Fruit fly (Drosophila melanogaster) whole organism, embryonic: ENCODE results near the gene Tsp5D.
A peak's percentile ranks its signal among the peaks of the same experiment; 100 is the strongest.

Source experiments
- CG10267 ChIP-seq: fragments of 200-800 bp; sonication (Bioruptor generic); optimal IDR thresholded peaks from 2 replicates; lab custom pipeline; 2018; ENCODE audit warnings: missing biosample characterization, mild to moderate bottlenecking, missing genetic modification characterization, moderate library complexity
- CG11456 ChIP-seq: fragments of 200-800 bp; sonication (Bioruptor generic); IDR thresholded peaks from 3 replicates; pipeline ENCODE4 v1.3.6; 2022; ENCODE audit warnings: missing biosample characterization, missing genetic modification characterization
- CG12744 ChIP-seq: fragments of 200-800 bp; sonication (Bioruptor generic); optimal IDR thresholded peaks from 2 replicates; lab custom pipeline; 2016; ENCODE audit warnings: missing biosample characterization, missing genetic modification characterization
- CG15601 ChIP-seq: fragments of 200-800 bp; sonication (Bioruptor generic); optimal IDR thresholded peaks from 3 replicates; lab custom pipeline; 2019; ENCODE audit warnings: missing biosample characterization, mild to moderate bottlenecking, missing genetic modification characterization, moderate library complexity
- CG17612 ChIP-seq: fragments of 200-800 bp; sonication (Bioruptor generic); IDR thresholded peaks from 2 replicates; pipeline ENCODE4 v1.3.6; 2022; ENCODE audit warnings: missing biosample characterization, missing genetic modification characterization
- CG18599 ChIP-seq: fragments of 200-800 bp; sonication (Bioruptor generic); optimal IDR thresholded peaks from 3 replicates; lab custom pipeline; 2017; ENCODE audit warnings: missing biosample characterization, missing genetic modification characterization, mild to moderate bottlenecking, moderate library complexity, missing genetic modification reagents
- CG31224 ChIP-seq: fragments of 200-800 bp; sonication (Bioruptor generic); IDR thresholded peaks from 2 replicates; pipeline ENCODE4 v1.3.6; 2022; ENCODE audit warnings: missing biosample characterization, missing genetic modification characterization
- CG3407 ChIP-seq: fragments of 200-800 bp; sonication (Bioruptor generic); optimal IDR thresholded peaks from 2 replicates; lab custom pipeline; 2018; ENCODE audit warnings: missing biosample characterization, mild to moderate bottlenecking, missing genetic modification characterization
- CG42726 ChIP-seq: fragments of 200-800 bp; sonication (Bioruptor generic); IDR thresholded peaks from 2 replicates; pipeline ENCODE4 v1.3.6; 2022; ENCODE audit warnings: missing biosample characterization, missing genetic modification characterization; ENCODE audit not compliant: partially characterized antibody
- CG4854 ChIP-seq: fragments of 200-800 bp; sonication (Bioruptor generic); optimal IDR thresholded peaks from 2 replicates; lab custom pipeline; 2016; ENCODE audit warnings: missing biosample characterization, missing genetic modification characterization, inconsistent platforms
- CG6854 ChIP-seq: fragments of 200-800 bp; sonication (Bioruptor generic); optimal IDR thresholded peaks from 3 replicates; lab custom pipeline; 2017; ENCODE audit warnings: missing biosample characterization, mild to moderate bottlenecking, missing genetic modification characterization
- CG8478 ChIP-seq: fragments of >200 bp; optimal IDR thresholded peaks from 2 replicates; lab custom pipeline; 2018
- Dref ChIP-seq: fragments of 200-800 bp; sonication (Bioruptor generic); IDR thresholded peaks from 2 replicates; pipeline ENCODE4 v1.3.6; 2022; ENCODE audit warnings: missing biosample characterization, missing genetic modification characterization
- ERR ChIP-seq: fragments of 200-800 bp; sonication (Bioruptor generic); optimal IDR thresholded peaks from 2 replicates; lab custom pipeline; 2016; ENCODE audit warnings: missing biosample characterization, missing genetic modification characterization
- Fer1 ChIP-seq: fragments of 200-800 bp; sonication (Bioruptor generic); optimal IDR thresholded peaks from 2 replicates; lab custom pipeline; 2017; ENCODE audit warnings: missing biosample characterization, mild to moderate bottlenecking, missing genetic modification characterization
- Gug ChIP-seq: fragments of 200-800 bp; sonication (Bioruptor generic); IDR thresholded peaks from 4 replicates; pipeline ENCODE4 v1.3.6; 2022; ENCODE audit warnings: missing biosample characterization, missing genetic modification characterization
- Med ChIP-seq: fragments of 200-800 bp; sonication (Bioruptor generic); peaks from one replicate; lab custom pipeline; 2016; ENCODE audit warnings: missing biosample characterization, missing genetic modification characterization, mild to moderate bottlenecking, inconsistent platforms, moderate library complexity
- Neu2 ChIP-seq: fragments of 200-800 bp; sonication (Bioruptor generic); optimal IDR thresholded peaks from 3 replicates; lab custom pipeline; 2016; ENCODE audit warnings: missing biosample characterization, missing genetic modification characterization, borderline replicate concordance
- Rfx ChIP-seq: fragments of 200-800 bp; sonication (Bioruptor generic); IDR thresholded peaks from 2 replicates; pipeline ENCODE4 v1.3.6; 2022; ENCODE audit warnings: missing biosample characterization, missing genetic modification characterization
- Side ChIP-seq: fragments of 200-800 bp; sonication (Bioruptor generic); optimal IDR thresholded peaks from 2 replicates; lab custom pipeline; 2016; ENCODE audit warnings: missing biosample characterization, missing genetic modification characterization
- Stat92E ChIP-seq, 3 experiments: fragments of >200 bp in 2 of 3; fragments of 200-800 bp in 1 of 3; sonication (Bioruptor generic) in 1 of 3; optimal IDR thresholded peaks; 2 replicates each; lab custom pipeline; 2017 to 2019; ENCODE audit warnings: missing biosample characterization in 3 of 3, missing genetic modification characterization in 3 of 3, mild to moderate bottlenecking in 1 of 3, moderate library complexity in 1 of 3
- YL-1 ChIP-seq: fragments of 200-800 bp; sonication (Bioruptor generic); optimal IDR thresholded peaks from 3 replicates; lab custom pipeline; 2017; ENCODE audit warnings: missing biosample characterization, mild to moderate bottlenecking, missing genetic modification characterization
- ara ChIP-seq: fragments of 200-800 bp; sonication (Bioruptor generic); IDR thresholded peaks from 2 replicates; pipeline ENCODE4 v1.3.6; 2022; ENCODE audit warnings: missing biosample characterization, missing genetic modification characterization
- bab2 ChIP-seq: fragments of 200-800 bp; sonication (Bioruptor generic); optimal IDR thresholded peaks from 2 replicates; lab custom pipeline; 2016; ENCODE audit warnings: missing biosample characterization, missing genetic modification characterization
- bigmax ChIP-seq: fragments of 200-800 bp; sonication (Bioruptor generic); optimal IDR thresholded peaks from 2 replicates; lab custom pipeline; 2018; ENCODE audit warnings: missing biosample characterization, mild to moderate bottlenecking, missing genetic modification characterization
- br ChIP-seq: fragments of >200 bp; optimal IDR thresholded peaks from 2 replicates; lab custom pipeline; 2017
- cad ChIP-seq: fragments of >200 bp; optimal IDR thresholded peaks from 2 replicates; lab custom pipeline; 2017; ENCODE audit warnings: missing biosample characterization, missing genetic modification characterization
- corto ChIP-seq: fragments of 200-800 bp; sonication (Bioruptor generic); optimal IDR thresholded peaks from 2 replicates; lab custom pipeline; 2016; ENCODE audit warnings: missing biosample characterization, mild to moderate bottlenecking, missing genetic modification characterization, moderate library complexity
- croc ChIP-seq: fragments of 200-800 bp; sonication (Bioruptor generic); conservative IDR thresholded peaks from 3 replicates; pipeline ENCODE4 v1.3.6; 2022; ENCODE audit warnings: missing biosample characterization, missing genetic modification characterization
- crol ChIP-seq: fragments of 200-800 bp; sonication (Bioruptor generic); IDR thresholded peaks from 2 replicates; pipeline ENCODE4 v1.3.6; 2022; ENCODE audit warnings: missing biosample characterization, missing genetic modification characterization
- crp ChIP-seq, 2 experiments: fragments of 200-800 bp; sonication (Bioruptor generic); optimal IDR thresholded peaks; 2 replicates in 1 of 2; 3 replicates in 1 of 2; lab custom pipeline; 2017; ENCODE audit warnings: missing biosample characterization in 2 of 2, missing genetic modification characterization in 2 of 2, mild to moderate bottlenecking in 1 of 2, moderate library complexity in 1 of 2
- dysf ChIP-seq: fragments of 200-800 bp; sonication (Bioruptor generic); IDR thresholded peaks from 3 replicates; pipeline ENCODE4 v1.3.6; 2022; ENCODE audit warnings: missing biosample characterization, missing genetic modification characterization
- fd64A ChIP-seq: fragments of 200-800 bp; sonication (Bioruptor generic); optimal IDR thresholded peaks from 3 replicates; lab custom pipeline; 2018; ENCODE audit warnings: missing biosample characterization, mild to moderate bottlenecking, missing genetic modification characterization
- gce ChIP-seq: fragments of 200-800 bp; sonication (Bioruptor generic); IDR thresholded peaks from 3 replicates; pipeline ENCODE4 v1.3.6; 2022; ENCODE audit warnings: missing biosample characterization, missing genetic modification characterization
- ind ChIP-seq: fragments of 200-800 bp; sonication (Bioruptor generic); optimal IDR thresholded peaks from 3 replicates; lab custom pipeline; 2016; ENCODE audit warnings: missing biosample characterization, missing genetic modification characterization
- kah ChIP-seq: fragments of 200-800 bp; sonication (Bioruptor generic); optimal IDR thresholded peaks from 2 replicates; lab custom pipeline; 2018; ENCODE audit warnings: missing biosample characterization, mild to moderate bottlenecking, missing genetic modification characterization
- ken ChIP-seq: fragments of 200-800 bp; sonication (Bioruptor generic); IDR thresholded peaks from 3 replicates; pipeline ENCODE4 v1.3.6; 2022; ENCODE audit warnings: missing biosample characterization, missing genetic modification characterization
- nmo ChIP-seq: fragments of 200-800 bp; sonication (Bioruptor generic); optimal IDR thresholded peaks from 2 replicates; lab custom pipeline; 2018; ENCODE audit warnings: missing biosample characterization, mild to moderate bottlenecking, missing genetic modification characterization, moderate library complexity
- pita ChIP-seq: fragments of 200-800 bp; sonication (Bioruptor generic); optimal IDR thresholded peaks from 2 replicates; lab custom pipeline; 2017; ENCODE audit warnings: missing biosample characterization, mild to moderate bottlenecking, missing genetic modification characterization
- prd ChIP-seq, 3 experiments: fragments of >200 bp in 2 of 3; fragments of 200-800 bp in 1 of 3; sonication (Bioruptor generic) in 1 of 3; optimal IDR thresholded peaks in 2 of 3; IDR thresholded peaks in 1 of 3; 2 replicates in 2 of 3; 3 replicates in 1 of 3; pipeline versions ENCODE4 v1.3.6 to Lab custom; 2017 to 2022; ENCODE audit warnings: missing biosample characterization in 1 of 3, missing genetic modification characterization in 1 of 3
- repo ChIP-seq: fragments of 200-800 bp; sonication (Bioruptor generic); optimal IDR thresholded peaks from 2 replicates; lab custom pipeline; 2016; ENCODE audit warnings: missing biosample characterization, missing genetic modification characterization
- rib ChIP-seq: fragments of 200-800 bp; sonication (Bioruptor generic); IDR thresholded peaks from 2 replicates; pipeline ENCODE4 v1.3.6; 2022; ENCODE audit warnings: missing biosample characterization, missing genetic modification characterization
- row ChIP-seq: fragments of 200-800 bp; sonication (Bioruptor generic); IDR thresholded peaks from 3 replicates; pipeline ENCODE4 v1.3.6; 2022; ENCODE audit warnings: missing biosample characterization, missing genetic modification characterization
- sc ChIP-seq, 3 experiments: fragments of >200 bp in 2 of 3; fragments of 200-800 bp in 1 of 3; sonication (Bioruptor generic) in 1 of 3; optimal IDR thresholded peaks; 2 replicates in 2 of 3; 3 replicates in 1 of 3; lab custom pipeline; 2017; ENCODE audit warnings: mild to moderate bottlenecking in 1 of 3, missing biosample characterization in 1 of 3, missing genetic modification characterization in 1 of 3, missing genetic modification reagents in 1 of 3
- so ChIP-seq: fragments of 200-800 bp; sonication (Bioruptor generic); IDR thresholded peaks from 3 replicates; pipeline ENCODE4 v1.3.6; 2022; ENCODE audit warnings: missing biosample characterization, missing genetic modification characterization
- stc ChIP-seq: fragments of 200-800 bp; sonication (Bioruptor generic); IDR thresholded peaks from 2 replicates; pipeline ENCODE4 v1.3.6; 2022; ENCODE audit warnings: missing biosample characterization, missing genetic modification characterization
- ttk ChIP-seq: fragments of 200-800 bp; sonication (Bioruptor generic); IDR thresholded peaks from 2 replicates; pipeline ENCODE4 v2.1.2; 2022; ENCODE audit warnings: missing biosample characterization, missing genetic modification characterization
- unc-4 ChIP-seq: fragments of 200-800 bp; sonication (Bioruptor generic); IDR thresholded peaks from 2 replicates; pipeline ENCODE4 v1.3.6; 2022; ENCODE audit warnings: missing biosample characterization, missing genetic modification characterization; ENCODE audit not compliant: partially characterized antibody
- wor ChIP-seq: fragments of 200-800 bp; sonication (Bioruptor generic); IDR thresholded peaks from 2 replicates; pipeline ENCODE4 v1.3.6; 2022; ENCODE audit warnings: missing biosample characterization, missing genetic modification characterization
- zf30C ChIP-seq: fragments of 200-800 bp; sonication (Bioruptor generic); optimal IDR thresholded peaks from 3 replicates; lab custom pipeline; 2018; ENCODE audit warnings: missing biosample characterization, mild to moderate bottlenecking, missing genetic modification characterization
- zfh1 ChIP-seq: fragments of 200-800 bp; sonication (Bioruptor generic); IDR thresholded peaks from 3 replicates; pipeline ENCODE4 v1.3.6; 2022; ENCODE audit warnings: missing biosample characterization, missing genetic modification characterization

Gene Tsp5D

dm6 chrX:6097578-6097977 is 22.9 kb upstream of the Tsp5D start (continued):
- no peak for TF ChIP-seq zf30C (GFP tag; lab: Kevin White, UChicago)
- peak; percentile 71 for TF ChIP-seq repo (GFP tag; lab: Kevin White, UChicago)
- TF ChIP-seq Rfx (GFP tag; lab: Robert Waterston, UW): peak; percentile 91
- peak; percentile 84 for TF ChIP-seq wor (GFP tag; lab: Robert Waterston, UW)
- peak; percentile 88 for TF ChIP-seq stc (GFP tag; lab: Robert Waterston, UW)
- TF ChIP-seq bigmax (GFP tag; lab: Kevin White, UChicago): no peak
- TF ChIP-seq kah (GFP tag; lab: Kevin White, UChicago): peak; percentile 9
- TF ChIP-seq sc (optimal IDR thresholded peaks at IDR 0.05; lab: Kevin White, UChicago): no peak
- TF ChIP-seq sc (GFP tag; optimal IDR thresholded peaks at IDR 0.05; lab: Kevin White, UChicago): peak; percentile 65
- TF ChIP-seq croc (GFP tag; lab: Robert Waterston, UW): peak; percentile 72
- TF ChIP-seq rib (GFP tag; lab: Robert Waterston, UW): peak; percentile 72; the same call in 1 of the 2 replicates
- peak; percentile 58 for TF ChIP-seq CG10267 (tag; lab: Kevin White, UChicago)
- TF ChIP-seq Neu2 (GFP tag; lab: Kevin White, UChicago): no peak
- peak; percentile 83; the same call in 2 of the 3 replicates for TF ChIP-seq gce
- TF ChIP-seq Side (GFP tag; lab: Kevin White, UChicago): peak; percentile 76
- peak; percentile 41 for TF ChIP-seq CG15601
- peak; percentile 59 for TF ChIP-seq CG31224 (GFP tag; lab: Robert Waterston, UW)
- TF ChIP-seq ken (GFP tag; lab: Robert Waterston, UW): peak; percentile 89
- TF ChIP-seq ind: peak; percentile 88
- peak; percentile 93 for TF ChIP-seq ttk
- TF ChIP-seq Fer1 (GFP tag; lab: Kevin White, UChicago): peak; percentile 81
- peak; percentile 29 for TF ChIP-seq CG6854
- peak; percentile 97 for TF ChIP-seq Med (GFP tag; lab: Kevin White, UChicago)
- TF ChIP-seq CG12744 (GFP tag; lab: Kevin White, UChicago): peak; percentile 42
- peak; percentile 93 for TF ChIP-seq dysf (GFP tag; lab: Robert Waterston, UW)
- TF ChIP-seq CG4854 (GFP tag; lab: Kevin White, UChicago): peak; percentile 59
- TF ChIP-seq Dref: 0 out of 2 replicates have a peak, but pooled peaks have one; percentile 34
- no peak for TF ChIP-seq br (lab: Kevin White, UChicago)
- TF ChIP-seq CG17612: peak; percentile 81
- TF ChIP-seq corto (GFP tag; lab: Kevin White, UChicago): peak; percentile 11
- TF ChIP-seq nmo (GFP tag; lab: Kevin White, UChicago): peak; percentile 86
- no peak for TF ChIP-seq pita (GFP tag; lab: Kevin White, UChicago)
- no peak for TF ChIP-seq CG42726 (GFP tag; lab: Robert Waterston, UW)
- TF ChIP-seq CG11456 (GFP tag; lab: Robert Waterston, UW): peak; percentile 87
- TF ChIP-seq CG3407 (GFP tag; lab: Kevin White, UChicago): peak; percentile 71
- TF ChIP-seq prd (optimal IDR thresholded peaks at IDR 0.05; lab: Kevin White, UChicago): no peak
- TF ChIP-seq prd (GFP tag; IDR thresholded peaks at IDR 0.05; lab: Robert Waterston, UW): peak; percentile 93
- peak; percentile 46 for TF ChIP-seq fd64A (GFP tag; lab: Kevin White, UChicago)
- TF ChIP-seq ERR (GFP tag; lab: Kevin White, UChicago): peak; percentile 83
- TF ChIP-seq crp (GFP tag; optimal IDR thresholded peaks at IDR 0.05; lab: Kevin White, UChicago): peak in 1 of 2 experiments; percentile 30
- peak; percentile 40; the same call in 1 of the 2 replicates for TF ChIP-seq crol (GFP tag; lab: Robert Waterston, UW)
- peak; percentile 80 for TF ChIP-seq Gug (GFP tag; lab: Robert Waterston, UW)
- no peak for TF ChIP-seq unc-4 (GFP tag; lab: Robert Waterston, UW)
- peak; percentile 91 for TF ChIP-seq CG18599 (GFP tag; lab: Kevin White, UChicago)
- no peak for TF ChIP-seq cad
- peak; percentile 91 for TF ChIP-seq row (GFP tag; lab: Robert Waterston, UW)
- TF ChIP-seq ara: peak; percentile 91
- peak; percentile 87 for TF ChIP-seq so (GFP tag; lab: Robert Waterston, UW)
- peak; percentile 74 for TF ChIP-seq bab2 (GFP tag; lab: Kevin White, UChicago)
- TF ChIP-seq CG8478 (lab: Kevin White, UChicago): no peak
- peak; percentile 89 for TF ChIP-seq zfh1 (GFP tag; lab: Robert Waterston, UW)
- TF ChIP-seq YL-1 (GFP tag; lab: Kevin White, UChicago): no peak
- no peak for TF ChIP-seq Stat92E (GFP tag; optimal IDR thresholded peaks at IDR 0.05; lab: Kevin White, UChicago)
